Fruit fly (Drosophila melanogaster): ENCODE data around the gene CG9458.

DNA sequence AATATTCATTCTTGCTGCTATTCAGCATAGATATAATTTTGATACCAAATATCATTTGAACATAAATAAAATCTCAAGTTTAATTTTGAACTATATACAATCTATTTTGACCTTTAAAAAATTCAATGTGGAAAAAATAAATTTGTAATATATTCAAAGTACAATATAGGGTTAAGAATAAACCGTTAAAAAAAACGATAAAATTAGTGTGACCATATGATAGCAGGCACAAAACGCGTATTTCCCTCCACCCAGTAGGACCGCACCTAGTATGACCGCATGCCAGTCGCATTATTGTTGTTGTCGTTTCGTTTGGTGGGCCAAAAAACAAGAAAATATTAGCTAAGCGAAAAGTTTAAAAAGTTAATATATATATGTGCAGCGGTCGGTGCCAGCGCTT is 26.7 kb downstream of the CG9458 start, which contains the start of gene CG8516:
- TF ChIP-seq h (optimal IDR thresholded peaks at IDR 0.05) (no peak), insv (optimal IDR thresholded peaks at IDR 0.05) (no peak)

All from Kc167 (cell line).